Worm (Caenorhabditis elegans): ENCODE results near the gene srh-223.

Gene srh-223

ce11 chrIV:3994318-3994717 is 12.6 kb downstream of the srh-223 start, which contains the start of gene F47C12.13:
Gene F47C12.13, minus strand, starts transcription at chrIV:3994418.
- TF ChIP-seq cnd-1 (tag; optimal IDR thresholded peaks at IDR 0.05) = no peak
- TF ChIP-seq tbx-8 (GFP tag; optimal IDR thresholded peaks at IDR 0.05) = no peak
- TF ChIP-seq flh-1 (GFP tag; optimal IDR thresholded peaks at IDR 0.05) = no peak
- no peak for TF ChIP-seq unc-120 (tag; optimal IDR thresholded peaks at IDR 0.05; ENCODE audit: poor library complexity, severe bottlenecking)
- TF ChIP-seq ham-2 (GFP tag; optimal IDR thresholded peaks at IDR 0.05) = no peak
- no peak for TF ChIP-seq ces-1 (GFP tag; optimal IDR thresholded peaks at IDR 0.05)
- no peak for TF ChIP-seq mls-2 (tag; optimal IDR thresholded peaks at IDR 0.05)
- no peak for TF ChIP-seq zip-8 (tag; optimal IDR thresholded peaks at IDR 0.05)
- TF ChIP-seq nhr-76 (tag; optimal IDR thresholded peaks at IDR 0.05) = no peak
- TF ChIP-seq nhr-237 (tag; optimal IDR thresholded peaks at IDR 0.05) = no peak
- TF ChIP-seq elt-3 (tag; optimal IDR thresholded peaks at IDR 0.05) = no peak
- TF ChIP-seq drap-1 (GFP tag; optimal IDR thresholded peaks at IDR 0.05) = no peak
- no peak for TF ChIP-seq nhr-12 (tag; optimal IDR thresholded peaks at IDR 0.05)
- TF ChIP-seq unc-39 (tag; optimal IDR thresholded peaks at IDR 0.05) = no peak
- no peak for TF ChIP-seq elt-1 (tag; optimal IDR thresholded peaks at IDR 0.05; ENCODE audit: borderline replicate concordance, insufficient read depth)
- TF ChIP-seq sem-2 (GFP tag; optimal IDR thresholded peaks at IDR 0.05) = no peak
- no peak for TF ChIP-seq nhr-28 (tag; optimal IDR thresholded peaks at IDR 0.05)
- no peak for TF ChIP-seq ceh-43 (GFP tag; optimal IDR thresholded peaks at IDR 0.05)
- no peak for TF ChIP-seq mep-1 (tag; optimal IDR thresholded peaks at IDR 0.05)
- no peak for TF ChIP-seq snpc-4 (tag; optimal IDR thresholded peaks at IDR 0.05)

- no peak for TF ChIP-seq ceh-83 (GFP tag; optimal IDR thresholded peaks at IDR 0.05)
- TF ChIP-seq ces-1 (GFP tag; optimal IDR thresholded peaks at IDR 0.05) = no peak
- no peak for TF ChIP-seq nhr-2 (tag; optimal IDR thresholded peaks at IDR 0.05)
- TF ChIP-seq drap-1 (GFP tag; optimal IDR thresholded peaks at IDR 0.05) = no peak
- TF ChIP-seq sptf-1 (tag; optimal IDR thresholded peaks at IDR 0.05) = no peak
- TF ChIP-seq lsy-2 (tag; optimal IDR thresholded peaks at IDR 0.05) = no peak
These were observed 13.7 kb downstream of the srh-223 start, which contains the start of gene F47C12.7 for ce11 chrIV:3995384-3995783. Gene F47C12.7, minus strand, starts transcription at chrIV:3995484.

ce11 chrIV:3998517-3998916 is 16.8 kb downstream of the srh-223 start, which contains the start of gene F47C12.8:
Gene F47C12.8, minus strand, starts transcription at chrIV:3998617.
- TF ChIP-seq ceh-83 (GFP tag; optimal IDR thresholded peaks at IDR 0.05) (no peak), mls-2 (tag; optimal IDR thresholded peaks at IDR 0.05) (no peak), nhr-76 (tag; optimal IDR thresholded peaks at IDR 0.05) (no peak), drap-1 (GFP tag; optimal IDR thresholded peaks at IDR 0.05) (no peak), lin-32 (GFP tag; optimal IDR thresholded peaks at IDR 0.05) (no peak), ztf-11 (tag; optimal IDR thresholded peaks at IDR 0.05) (no peak), elt-1 (tag; optimal IDR thresholded peaks at IDR 0.05; ENCODE audit: borderline replicate concordance, insufficient read depth) (no peak), tbx-8 (GFP tag; optimal IDR thresholded peaks at IDR 0.05) (no peak), M03D4.4 (tag; optimal IDR thresholded peaks at IDR 0.05) (no peak), lin-13 (tag; optimal IDR thresholded peaks at IDR 0.05) (no peak), flh-1 (GFP tag; optimal IDR thresholded peaks at IDR 0.05) (no peak), unc-120 (tag; optimal IDR thresholded peaks at IDR 0.05; ENCODE audit: poor library complexity, severe bottlenecking) (no peak), pha-4 (tag; optimal IDR thresholded peaks at IDR 0.05) (no peak), unc-62 (GFP tag; optimal IDR thresholded peaks at IDR 0.05) (no peak)

- no peak for TF ChIP-seq sem-2 (GFP tag; optimal IDR thresholded peaks at IDR 0.05)
- no peak for TF ChIP-seq tbx-8 (GFP tag; optimal IDR thresholded peaks at IDR 0.05)
- no peak for TF ChIP-seq ces-1 (GFP tag; optimal IDR thresholded peaks at IDR 0.05)
- TF ChIP-seq elt-3 (tag; optimal IDR thresholded peaks at IDR 0.05) = no peak
- TF ChIP-seq mep-1 (tag; optimal IDR thresholded peaks at IDR 0.05) = no peak
- TF ChIP-seq unc-62 (GFP tag; optimal IDR thresholded peaks at IDR 0.05) = no peak
- no peak for TF ChIP-seq bed-3 (GFP tag; optimal IDR thresholded peaks at IDR 0.05)
- no peak for TF ChIP-seq nhr-28 (tag; optimal IDR thresholded peaks at IDR 0.05)
- no peak for TF ChIP-seq nhr-237 (tag; optimal IDR thresholded peaks at IDR 0.05)
- TF ChIP-seq blmp-1 (tag; optimal IDR thresholded peaks at IDR 0.05) = no peak
- no peak for TF ChIP-seq ceh-39 (tag; optimal IDR thresholded peaks at IDR 0.05)
- no peak for TF ChIP-seq drap-1 (GFP tag; optimal IDR thresholded peaks at IDR 0.05)
These were observed 18.0 kb downstream of the srh-223 start for ce11 chrIV:3999662-4000061.

All from whole organism, mixed stage, embryonic.